Fruit fly (Drosophila melanogaster) whole organism, embryonic: Measurements from ENCODE around the gene CRAT.

Source experiments
- Abd-B ChIP-seq: fragments of 200-800 bp; sonication (Bioruptor generic); optimal IDR thresholded peaks from 2 replicates; lab custom pipeline; 2018; ENCODE audit warnings: missing biosample characterization, mild to moderate bottlenecking, missing genetic modification characterization, moderate library complexity
- BEAF-32 ChIP-seq: fragments of 200-800 bp; sonication (Bioruptor generic); optimal IDR thresholded peaks from 3 replicates; lab custom pipeline; 2017; ENCODE audit warnings: missing biosample characterization, missing genetic modification characterization, mild to moderate bottlenecking, moderate library complexity, missing genetic modification reagents
- CG10274 ChIP-seq: fragments of 200-800 bp; sonication (Bioruptor generic); optimal IDR thresholded peaks from 3 replicates; lab custom pipeline; 2017; ENCODE audit warnings: missing biosample characterization, mild to moderate bottlenecking, missing genetic modification characterization
- CG11504 ChIP-seq: fragments of 200-800 bp; sonication (Bioruptor generic); optimal IDR thresholded peaks from 3 replicates; lab custom pipeline; 2019; ENCODE audit warnings: missing biosample characterization, mild to moderate bottlenecking, missing genetic modification characterization, moderate library complexity
- CG12219 ChIP-seq: fragments of 200-800 bp; sonication (Bioruptor generic); optimal IDR thresholded peaks from 3 replicates; lab custom pipeline; 2018; ENCODE audit warnings: missing biosample characterization, mild to moderate bottlenecking, missing genetic modification characterization
- CG13894 ChIP-seq: fragments of 200-800 bp; sonication (Bioruptor generic); optimal IDR thresholded peaks from 3 replicates; lab custom pipeline; 2018; ENCODE audit warnings: missing biosample characterization, mild to moderate bottlenecking, missing genetic modification characterization, moderate library complexity
- CG14667 ChIP-seq: fragments of 200-800 bp; sonication (Bioruptor generic); IDR thresholded peaks from 2 replicates; pipeline ENCODE4 v1.3.6; 2022; ENCODE audit warnings: missing biosample characterization, missing genetic modification characterization
- CG1602 ChIP-seq: fragments of 200-800 bp; sonication (Bioruptor generic); optimal IDR thresholded peaks from 3 replicates; lab custom pipeline; 2016; ENCODE audit warnings: missing biosample characterization, missing genetic modification characterization
- CG16863 ChIP-seq: fragments of 200-800 bp; sonication (Bioruptor generic); optimal IDR thresholded peaks from 3 replicates; lab custom pipeline; 2016; ENCODE audit warnings: missing biosample characterization, missing genetic modification characterization
- CG17385 ChIP-seq: fragments of 200-800 bp; sonication (Bioruptor generic); optimal IDR thresholded peaks from 3 replicates; lab custom pipeline; 2018; ENCODE audit warnings: missing biosample characterization, mild to moderate bottlenecking, missing genetic modification characterization
- CG2120 ChIP-seq: fragments of 200-800 bp; sonication (Bioruptor generic); optimal IDR thresholded peaks from 3 replicates; lab custom pipeline; 2016; ENCODE audit warnings: missing biosample characterization, missing genetic modification characterization
- CG30403 ChIP-seq: fragments of 200-800 bp; sonication (Bioruptor generic); optimal IDR thresholded peaks from 3 replicates; lab custom pipeline; 2016; ENCODE audit warnings: missing biosample characterization, missing genetic modification characterization
- CG3281 ChIP-seq: fragments of 200-800 bp; sonication (Bioruptor generic); optimal IDR thresholded peaks from 3 replicates; lab custom pipeline; 2017; ENCODE audit warnings: missing biosample characterization, mild to moderate bottlenecking, missing genetic modification characterization
- CG4360 ChIP-seq: fragments of 200-800 bp; sonication (Bioruptor generic); IDR thresholded peaks from 2 replicates; pipeline ENCODE4 v1.3.6; 2022; ENCODE audit warnings: missing biosample characterization, missing genetic modification characterization
- CG6813 ChIP-seq: fragments of 200-800 bp; sonication (Bioruptor generic); optimal IDR thresholded peaks from 2 replicates; lab custom pipeline; 2017; ENCODE audit warnings: missing biosample characterization, missing genetic modification characterization, mild to moderate bottlenecking, moderate library complexity, missing genetic modification reagents
- CG7357 ChIP-seq: fragments of 200-800 bp; sonication (Bioruptor generic); IDR thresholded peaks from 3 replicates; pipeline ENCODE4 v1.3.6; 2022; ENCODE audit warnings: missing biosample characterization, missing genetic modification characterization
- CG7963 ChIP-seq: fragments of 200-800 bp; sonication (Bioruptor generic); IDR thresholded peaks from 3 replicates; pipeline ENCODE4 v1.3.6; 2022; ENCODE audit warnings: missing biosample characterization, missing genetic modification characterization; ENCODE audit not compliant: partially characterized antibody
- CG8089 ChIP-seq: fragments of 200-800 bp; sonication (Bioruptor generic); optimal IDR thresholded peaks from 3 replicates; lab custom pipeline; 2016; ENCODE audit warnings: missing biosample characterization, missing genetic modification characterization
- D19A ChIP-seq: fragments of 200-800 bp; optimal IDR thresholded peaks from 3 replicates; lab custom pipeline; 2019; ENCODE audit warnings: missing biosample characterization, mild to moderate bottlenecking, missing genetic modification characterization, moderate library complexity
- Dll ChIP-seq: fragments of 200-800 bp; sonication (Bioruptor generic); IDR thresholded peaks from 4 replicates; pipeline ENCODE4 v1.3.6; 2022; ENCODE audit warnings: missing biosample characterization, missing genetic modification characterization; ENCODE audit not compliant: partially characterized antibody
- Ets65A ChIP-seq: fragments of 200-800 bp; sonication (Bioruptor generic); peaks from one replicate; lab custom pipeline; 2016; ENCODE audit warnings: missing biosample characterization, missing genetic modification characterization
- Fer1 ChIP-seq: fragments of 200-800 bp; sonication (Bioruptor generic); optimal IDR thresholded peaks from 2 replicates; lab custom pipeline; 2017; ENCODE audit warnings: missing biosample characterization, mild to moderate bottlenecking, missing genetic modification characterization
- H2.0 ChIP-seq: fragments of 200-800 bp; sonication (Bioruptor generic); IDR thresholded peaks from 2 replicates; pipeline ENCODE4 v1.3.6; 2022; ENCODE audit warnings: missing biosample characterization, missing genetic modification characterization
- Hand ChIP-seq: fragments of 200-800 bp; sonication (Bioruptor generic); optimal IDR thresholded peaks from 2 replicates; lab custom pipeline; 2017; ENCODE audit warnings: mild to moderate bottlenecking, missing biosample characterization, missing genetic modification reagents, missing genetic modification characterization
- Lhr ChIP-seq: fragments of 200-800 bp; sonication (Bioruptor generic); optimal IDR thresholded peaks from 3 replicates; lab custom pipeline; 2017; ENCODE audit warnings: mild to moderate bottlenecking, missing biosample characterization, missing genetic modification reagents, missing genetic modification characterization
- Ptx1 ChIP-seq: fragments of 200-800 bp; sonication (Bioruptor generic); IDR thresholded peaks from 2 replicates; pipeline ENCODE4 v1.3.6; 2022; ENCODE audit warnings: missing biosample characterization, missing genetic modification characterization
- Ravus ChIP-seq: fragments of 200-800 bp; sonication (Bioruptor generic); IDR thresholded peaks from 2 replicates; pipeline ENCODE4 v1.3.6; 2022; ENCODE audit warnings: missing biosample characterization, missing genetic modification characterization
- Trl ChIP-seq, 3 experiments: fragments of >200 bp in 2 of 3; fragments of 200-800 bp in 1 of 3; sonication (Bioruptor generic) in 1 of 3; optimal IDR thresholded peaks; 2 replicates in 1 of 3; 3 replicates in 2 of 3; lab custom pipeline; 2016 to 2017; ENCODE audit warnings: missing biosample characterization in 1 of 3, missing genetic modification characterization in 1 of 3
- abd-A ChIP-seq: fragments of 200-800 bp; sonication (Bioruptor generic); optimal IDR thresholded peaks from 3 replicates; lab custom pipeline; 2019; ENCODE audit warnings: missing biosample characterization, mild to moderate bottlenecking, missing genetic modification characterization, moderate library complexity
- ac ChIP-seq: fragments of 200-800 bp; sonication (Bioruptor generic); optimal IDR thresholded peaks from 3 replicates; lab custom pipeline; 2017; ENCODE audit warnings: missing biosample characterization, mild to moderate bottlenecking, missing genetic modification characterization
- ase ChIP-seq: fragments of 200-800 bp; sonication (Bioruptor generic); IDR thresholded peaks from 3 replicates; pipeline ENCODE4 v1.3.6; 2022; ENCODE audit warnings: missing biosample characterization, missing genetic modification characterization
- bowl ChIP-seq: fragments of 200-800 bp; sonication (Bioruptor generic); IDR thresholded peaks from 2 replicates; pipeline ENCODE4 v1.3.6; 2022; ENCODE audit warnings: missing biosample characterization, missing genetic modification characterization
- bsh ChIP-seq, 2 experiments: fragments of 200-800 bp; sonication (Bioruptor generic); optimal IDR thresholded peaks; 2 replicates each; lab custom pipeline; 2017 to 2018; ENCODE audit warnings: mild to moderate bottlenecking in 2 of 2, missing biosample characterization in 2 of 2, missing genetic modification characterization in 2 of 2, moderate library complexity in 1 of 2
- chinmo ChIP-seq: fragments of 200-800 bp; sonication (Bioruptor generic); IDR thresholded peaks from 4 replicates; pipeline ENCODE4 v1.3.6; 2022; ENCODE audit warnings: missing biosample characterization, missing genetic modification characterization; ENCODE audit not compliant: partially characterized antibody
- dpn ChIP-seq, 2 experiments: fragments of 200-800 bp; sonication (Bioruptor generic); optimal IDR thresholded peaks; 3 replicates each; lab custom pipeline; 2016; ENCODE audit warnings: missing biosample characterization in 2 of 2, missing genetic modification characterization in 2 of 2
- ewg ChIP-seq: fragments of 200-800 bp; sonication (Bioruptor generic); optimal IDR thresholded peaks from 3 replicates; lab custom pipeline; 2017; ENCODE audit warnings: mild to moderate bottlenecking, missing biosample characterization, missing genetic modification reagents, missing genetic modification characterization
- grau ChIP-seq: fragments of 200-800 bp; optimal IDR thresholded peaks from 3 replicates; lab custom pipeline; 2019; ENCODE audit warnings: missing biosample characterization, mild to moderate bottlenecking, missing genetic modification characterization, moderate library complexity
- gsb-n ChIP-seq: fragments of 200-800 bp; sonication (Bioruptor generic); optimal IDR thresholded peaks from 3 replicates; lab custom pipeline; 2018; ENCODE audit warnings: missing biosample characterization, mild to moderate bottlenecking, missing genetic modification characterization
- knrl ChIP-seq: fragments of 200-800 bp; sonication (Bioruptor generic); IDR thresholded peaks from 3 replicates; pipeline ENCODE4 v1.3.6; 2022; ENCODE audit warnings: missing biosample characterization, missing genetic modification characterization; ENCODE audit not compliant: partially characterized antibody
- pb ChIP-seq: fragments of 200-800 bp; sonication (Bioruptor generic); optimal IDR thresholded peaks from 3 replicates; lab custom pipeline; 2016; ENCODE audit warnings: missing biosample characterization, missing genetic modification characterization
- psq ChIP-seq: fragments of 200-800 bp; sonication (Bioruptor generic); optimal IDR thresholded peaks from 2 replicates; lab custom pipeline; 2017; ENCODE audit warnings: missing biosample characterization, missing genetic modification characterization
- repo ChIP-seq: fragments of 200-800 bp; sonication (Bioruptor generic); optimal IDR thresholded peaks from 2 replicates; lab custom pipeline; 2016; ENCODE audit warnings: missing biosample characterization, missing genetic modification characterization
- slbo ChIP-seq: fragments of 200-800 bp; sonication (Bioruptor generic); IDR thresholded peaks from 2 replicates; pipeline ENCODE4 v1.3.6; 2022; ENCODE audit warnings: missing biosample characterization, missing genetic modification characterization
- so ChIP-seq: fragments of 200-800 bp; sonication (Bioruptor generic); IDR thresholded peaks from 3 replicates; pipeline ENCODE4 v1.3.6; 2022; ENCODE audit warnings: missing biosample characterization, missing genetic modification characterization
- tin ChIP-seq: fragments of 200-800 bp; sonication (Bioruptor generic); optimal IDR thresholded peaks from 3 replicates; lab custom pipeline; 2016; ENCODE audit warnings: missing biosample characterization, missing genetic modification characterization
- tup ChIP-seq: fragments of 200-800 bp; sonication (Bioruptor generic); optimal IDR thresholded peaks from 2 replicates; lab custom pipeline; 2016; ENCODE audit warnings: missing biosample characterization, mild to moderate bottlenecking, missing genetic modification characterization, moderate library complexity
- usp ChIP-seq: fragments of >200 bp; optimal IDR thresholded peaks from 2 replicates; lab custom pipeline; 2017; ENCODE audit warnings: missing biosample characterization, missing genetic modification characterization
- zfh2 ChIP-seq: fragments of 200-800 bp; sonication (Bioruptor generic); optimal IDR thresholded peaks from 2 replicates; lab custom pipeline; 2016; ENCODE audit warnings: missing biosample characterization, missing genetic modification characterization

The CRAT gene

dm6 chr3R:6414439-6415344 lies 38.8 kb upstream of the CRAT start (continued):
- no peak for TF ChIP-seq ase (GFP tag; lab: Robert Waterston, UW)
- TF ChIP-seq grau: peak; percentile 53
- TF ChIP-seq CG30403: peak; percentile 55
- no peak for TF ChIP-seq dpn (GFP tag; optimal IDR thresholded peaks at IDR 0.05; lab: Kevin White, UChicago)
- no peak for TF ChIP-seq knrl (GFP tag; lab: Robert Waterston, UW)
- TF ChIP-seq bsh (GFP tag; optimal IDR thresholded peaks at IDR 0.05; lab: Kevin White, UChicago): peak in 1 of 2 experiments; percentile 45
- peak; percentile 74 for TF ChIP-seq CG11504 (tag; lab: Kevin White, UChicago)
- no peak for TF ChIP-seq Lhr
- TF ChIP-seq CG13894 (tag; lab: Kevin White, UChicago): peak; percentile 59
- no peak for TF ChIP-seq pb (GFP tag; lab: Kevin White, UChicago)
- peak; percentile 25 for TF ChIP-seq Hand (GFP tag; lab: Kevin White, UChicago)
- no peak for TF ChIP-seq BEAF-32 (GFP tag; lab: Kevin White, UChicago)
- TF ChIP-seq CG6813 (GFP tag; lab: Kevin White, UChicago): no peak
- no peak for TF ChIP-seq repo
- TF ChIP-seq chinmo (GFP tag; lab: Robert Waterston, UW): peak; percentile 89; the same call in 3 of the 4 replicates
- TF ChIP-seq Ets65A: no peak
- no peak for TF ChIP-seq Abd-B (GFP tag; lab: Kevin White, UChicago)
- TF ChIP-seq CG10274: no peak
- peak; percentile 7 for TF ChIP-seq CG2120 (GFP tag; lab: Kevin White, UChicago)
- no peak for TF ChIP-seq psq
- TF ChIP-seq gsb-n: peak; percentile 40
- TF ChIP-seq H2.0: no peak
- TF ChIP-seq Trl (optimal IDR thresholded peaks at IDR 0.05; lab: Kevin White, UChicago): no peak
- no peak for TF ChIP-seq Trl (GFP tag; optimal IDR thresholded peaks at IDR 0.05; lab: Kevin White, UChicago)
- TF ChIP-seq Ravus (GFP tag; lab: Robert Waterston, UW): no peak
- no peak for TF ChIP-seq Dll
- TF ChIP-seq tin (GFP tag; lab: Kevin White, UChicago): peak; percentile 22
- no peak for TF ChIP-seq CG12219 (GFP tag; lab: Kevin White, UChicago)
- TF ChIP-seq ewg (GFP tag; lab: Kevin White, UChicago): no peak
- peak; percentile 9 for TF ChIP-seq Fer1 (GFP tag; lab: Kevin White, UChicago)
- TF ChIP-seq zfh2 (GFP tag; lab: Kevin White, UChicago): no peak
- TF ChIP-seq Ptx1 (GFP tag; lab: Robert Waterston, UW): peak; percentile 52; the same call in 1 of the 2 replicates
- no peak for TF ChIP-seq usp (GFP tag; lab: Kevin White, UChicago)
- TF ChIP-seq CG1602 (GFP tag; lab: Kevin White, UChicago): peak; percentile 13
- no peak for TF ChIP-seq bowl (GFP tag; lab: Robert Waterston, UW)
- TF ChIP-seq ac (GFP tag; lab: Kevin White, UChicago): no peak
- TF ChIP-seq CG7963 (GFP tag; lab: Robert Waterston, UW): no peak
- TF ChIP-seq abd-A: peak; percentile 100
- peak; percentile 55 for TF ChIP-seq CG17385
- TF ChIP-seq CG14667 (GFP tag; lab: Robert Waterston, UW): 0 out of 2 replicates have a peak, but pooled peaks have one; percentile 8
- no peak for TF ChIP-seq CG4360 (GFP tag; lab: Robert Waterston, UW)
- TF ChIP-seq so (GFP tag; lab: Robert Waterston, UW): no peak
- TF ChIP-seq CG7357 (GFP tag; lab: Robert Waterston, UW): no peak
- TF ChIP-seq slbo (GFP tag; lab: Robert Waterston, UW): 0 out of 2 replicates have a peak, but pooled peaks have one; percentile 42
- TF ChIP-seq D19A (tag; lab: Kevin White, UChicago): peak; percentile 18
- TF ChIP-seq tup (GFP tag; lab: Kevin White, UChicago): no peak
- TF ChIP-seq CG16863 (GFP tag; lab: Kevin White, UChicago): no peak
- no peak for TF ChIP-seq CG8089 (GFP tag; lab: Kevin White, UChicago)
- peak; percentile 54 for TF ChIP-seq CG3281 (GFP tag; lab: Kevin White, UChicago)
